Fruit fly (Drosophila melanogaster): ENCODE measurements around the gene Ada1-2.

dm6 chr2L:12026458-12027431, 34.0 kb downstream of the Ada1-2 start:
- TF ChIP-seq Sox15 (GFP tag; optimal IDR thresholded peaks at IDR 0.05), result peak; percentile 73
- TF ChIP-seq CG10669 (GFP tag; optimal IDR thresholded peaks at IDR 0.05), result peak; percentile 70
- TF ChIP-seq Lpt (GFP tag; optimal IDR thresholded peaks at IDR 0.05), result no peak
- TF ChIP-seq fd59A (GFP tag; optimal IDR thresholded peaks at IDR 0.05), result peak; percentile 71
- peak; percentile 56 for TF ChIP-seq Gug (GFP tag; IDR thresholded peaks at IDR 0.05)
- TF ChIP-seq CG8632 (GFP tag; optimal IDR thresholded peaks at IDR 0.05), result peak; percentile 80
- peak; percentile 84 for TF ChIP-seq CG34406 (GFP tag; optimal IDR thresholded peaks at IDR 0.05)
- peak; percentile 77 for TF ChIP-seq Ets96B (tag; optimal IDR thresholded peaks at IDR 0.05)
- peak; percentile 81 for TF ChIP-seq Hr39 (GFP tag; optimal IDR thresholded peaks at IDR 0.05)
- peak; percentile 68 for TF ChIP-seq CG6792 (GFP tag; optimal IDR thresholded peaks at IDR 0.05)
- TF ChIP-seq OdsH (GFP tag; optimal IDR thresholded peaks at IDR 0.05), result peak; percentile 72
- no peak for TF ChIP-seq CG7368 (GFP tag; optimal IDR thresholded peaks at IDR 0.05)
- peak; percentile 78 for TF ChIP-seq CG3032 (tag; optimal IDR thresholded peaks at IDR 0.05)
